Worm (Caenorhabditis elegans): Measurements from ENCODE around the gene cku-70.

DNA sequence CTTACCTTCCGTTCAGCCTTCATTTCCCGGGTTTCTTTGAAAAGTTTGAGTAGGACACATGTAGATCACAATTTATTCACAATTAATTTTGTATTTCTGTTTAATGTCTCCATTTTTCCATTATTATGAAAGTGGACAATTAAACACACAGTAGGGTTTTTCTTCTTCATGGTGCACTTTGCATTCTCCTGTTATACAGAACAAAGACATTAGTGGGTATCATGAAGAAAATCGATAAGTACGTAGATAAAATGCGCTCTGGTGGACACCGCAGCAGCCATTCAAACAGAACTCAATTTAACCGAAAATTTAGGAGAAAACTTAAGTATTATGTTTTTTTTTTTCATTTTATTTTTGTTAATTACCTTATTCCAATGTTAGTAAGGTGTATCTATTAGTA, 25.3 kb upstream of the cku-70 start:
- TF ChIP-seq snpc-4 (tag; optimal IDR thresholded peaks at IDR 0.05): no peak
- no peak for TF ChIP-seq zip-8 (tag; optimal IDR thresholded peaks at IDR 0.05)
- TF ChIP-seq mls-2 (tag; optimal IDR thresholded peaks at IDR 0.05): no peak
- no peak for TF ChIP-seq elt-1 (tag; optimal IDR thresholded peaks at IDR 0.05; ENCODE audit: borderline replicate concordance, insufficient read depth)
- no peak for TF ChIP-seq mab-5 (tag; optimal IDR thresholded peaks at IDR 0.05)

Measured in whole organism, mixed stage, embryonic.